Fruit fly (Drosophila melanogaster) S2 (cell line): ENCODE measurements around the gene RhoBTB.

Experiments
- CG8478 ChIP-seq: fragments of >200 bp; optimal IDR thresholded peaks from 2 replicates; lab custom pipeline; 2018
- CTCF ChIP-seq, 2 experiments: fragments of >200 bp; optimal IDR thresholded peaks; 2 replicates each; lab custom pipeline; 2018

dm6 chr3L:20353726-20354332 is 22.2 kb upstream of the RhoBTB start:
- TF ChIP-seq CG8478 (lab: Kevin White, UChicago) = no peak
- no peak for TF ChIP-seq CTCF (optimal IDR thresholded peaks at IDR 0.05; lab: Kevin White, UChicago)
